Fruit fly (Drosophila melanogaster): ENCODE data around the gene Raf.

Gene Raf

dm6 chrX:2301613-2302522 is 6.6 kb downstream of the Raf start:
- peak; percentile 41 for TF ChIP-seq noc (tag; optimal IDR thresholded peaks at IDR 0.05)

- no peak for TF ChIP-seq noc (tag; optimal IDR thresholded peaks at IDR 0.05)
Observed at dm6 chrX:2302875-2303274, 7.6 kb downstream of the Raf start.

dm6 chrX:2303771-2304513 is 8.7 kb downstream of the Raf start:
- peak; percentile 95 for TF ChIP-seq noc (tag; optimal IDR thresholded peaks at IDR 0.05)

dm6 chrX:2304514-2305235 is 9.4 kb downstream of the Raf start:
- TF ChIP-seq noc (tag; optimal IDR thresholded peaks at IDR 0.05), result no peak

dm6 chrX:2305281-2305680 is 10.0 kb downstream of the Raf start:
- no peak for TF ChIP-seq noc (tag; optimal IDR thresholded peaks at IDR 0.05)

- peak; percentile 46 for TF ChIP-seq noc (tag; optimal IDR thresholded peaks at IDR 0.05)
Observed at dm6 chrX:2305842-2306300, 10.6 kb downstream of the Raf start.

dm6 chrX:2306307-2306706 is 11.0 kb downstream of the Raf start:
- TF ChIP-seq noc (tag; optimal IDR thresholded peaks at IDR 0.05), result peak; percentile 36

dm6 chrX:2306760-2307159 is 11.5 kb downstream of the Raf start:
- TF ChIP-seq noc (tag; optimal IDR thresholded peaks at IDR 0.05), result no peak

- TF ChIP-seq noc (tag; optimal IDR thresholded peaks at IDR 0.05), result no peak
Observed at dm6 chrX:2307564-2307963, 12.3 kb downstream of the Raf start.

dm6 chrX:2308403-2308965 is 13.2 kb downstream of the Raf start:
- no peak for TF ChIP-seq noc (tag; optimal IDR thresholded peaks at IDR 0.05)

dm6 chrX:2317347-2317832 is 22.1 kb downstream of the Raf start:
- TF ChIP-seq noc (tag; optimal IDR thresholded peaks at IDR 0.05), result peak; percentile 26

dm6 chrX:2318369-2318768 is 23.1 kb downstream of the Raf start:
- no peak for TF ChIP-seq noc (tag; optimal IDR thresholded peaks at IDR 0.05)

dm6 chrX:2319783-2320182 is 24.5 kb downstream of the Raf start:
- TF ChIP-seq noc (tag; optimal IDR thresholded peaks at IDR 0.05), result no peak

- no peak for TF ChIP-seq noc (tag; optimal IDR thresholded peaks at IDR 0.05)
Observed at dm6 chrX:2320892-2321291, 25.6 kb downstream of the Raf start.

dm6 chrX:2321900-2322555 is 26.8 kb downstream of the Raf start:
- TF ChIP-seq noc (tag; optimal IDR thresholded peaks at IDR 0.05), result no peak

Measured in whole organism, larva.